Worm (Caenorhabditis elegans): Measurements from ENCODE around the gene C27A7.5.

C27A7.5 gene

ce11 chrV:12111452-12111851, 50.7 kb downstream of the C27A7.5 start, which contains the start of gene lhpp-1:
Gene lhpp-1 (minus strand): TSS chrV:12111805.
- TF ChIP-seq nhr-6 (tag; optimal IDR thresholded peaks at IDR 0.05) (no peak), unc-55 (GFP tag; optimal IDR thresholded peaks at IDR 0.05) (peak; percentile 29), nhr-129 (tag; optimal IDR thresholded peaks at IDR 0.05) (peak; percentile 50)

ce11 chrV:12106841-12107240, 55.3 kb downstream of the C27A7.5 start, which contains the start of gene nhr-136:
Gene nhr-136 (plus strand): TSS chrV:12107141.
- no peak for TF ChIP-seq gmeb-1 (tag; optimal IDR thresholded peaks at IDR 0.05)
- TF ChIP-seq nhr-129 (tag; optimal IDR thresholded peaks at IDR 0.05): peak; percentile 21
- no peak for TF ChIP-seq nhr-237 (tag; optimal IDR thresholded peaks at IDR 0.05)
- TF ChIP-seq zag-1 (tag; optimal IDR thresholded peaks at IDR 0.05): no peak

Measured in whole organism, L2 larva.